Fruit fly (Drosophila melanogaster) whole organism, adult: ENCODE results near the gene CG42354.

Experiments
- CG11617 ChIP-seq: fragments of 200-800 bp; sonication (Bioruptor generic); optimal IDR thresholded peaks from 2 replicates; lab custom pipeline; 2017; ENCODE audit warnings: mild to moderate bottlenecking, missing biosample characterization, missing genetic modification reagents, missing genetic modification characterization
- CG12768 ChIP-seq: fragments of 200-800 bp; sonication (Bioruptor generic); optimal IDR thresholded peaks from 2 replicates; lab custom pipeline; 2017; ENCODE audit warnings: missing biosample characterization, missing genetic modification characterization, mild to moderate bottlenecking, moderate library complexity, missing genetic modification reagents
- CG14711 ChIP-seq: fragments of 200-800 bp; sonication (Bioruptor generic); optimal IDR thresholded peaks from 2 replicates; lab custom pipeline; 2018; ENCODE audit warnings: missing biosample characterization, mild to moderate bottlenecking, missing genetic modification characterization, moderate library complexity
- CG1620 ChIP-seq: fragments of 200-800 bp; sonication (Bioruptor generic); optimal IDR thresholded peaks from 2 replicates; lab custom pipeline; 2016; ENCODE audit warnings: missing biosample characterization, missing genetic modification characterization
- CG33017 ChIP-seq: fragments of 200-800 bp; sonication (Bioruptor generic); optimal IDR thresholded peaks from 2 replicates; lab custom pipeline; 2018; ENCODE audit warnings: missing biosample characterization, mild to moderate bottlenecking, missing genetic modification characterization, moderate library complexity
- CG5204 ChIP-seq: fragments of 200-800 bp; sonication (Bioruptor generic); optimal IDR thresholded peaks from 2 replicates; lab custom pipeline; 2016; ENCODE audit warnings: missing biosample characterization, missing genetic modification characterization
- CG7045 ChIP-seq: fragments of 200-800 bp; sonication (Bioruptor generic); optimal IDR thresholded peaks from 2 replicates; lab custom pipeline; 2017; ENCODE audit warnings: missing biosample characterization, mild to moderate bottlenecking, missing genetic modification characterization
- CG7101 ChIP-seq: fragments of 200-800 bp; sonication (Bioruptor generic); optimal IDR thresholded peaks from 2 replicates; lab custom pipeline; 2018; ENCODE audit warnings: missing biosample characterization, mild to moderate bottlenecking, missing genetic modification characterization, moderate library complexity
- Clk ChIP-seq: fragments of 200-800 bp; sonication (Bioruptor generic); optimal IDR thresholded peaks from 2 replicates; lab custom pipeline; 2017; ENCODE audit warnings: missing biosample characterization, missing genetic modification characterization
- Crg-1 ChIP-seq: fragments of 200-800 bp; sonication (Bioruptor generic); optimal IDR thresholded peaks from 2 replicates; lab custom pipeline; 2016; ENCODE audit warnings: missing biosample characterization, missing genetic modification characterization
- Hr96 ChIP-seq: fragments of 200-800 bp; sonication (Bioruptor generic); optimal IDR thresholded peaks from 2 replicates; lab custom pipeline; 2016; ENCODE audit warnings: missing biosample characterization, missing genetic modification characterization
- Mnt ChIP-seq: fragments of 200-800 bp; sonication (Bioruptor generic); optimal IDR thresholded peaks from 2 replicates; lab custom pipeline; 2016; ENCODE audit warnings: missing biosample characterization, mild to moderate bottlenecking, missing genetic modification characterization
- bab1 ChIP-seq: fragments of 200-800 bp; sonication (Bioruptor generic); optimal IDR thresholded peaks from 3 replicates; lab custom pipeline; 2019; ENCODE audit warnings: missing biosample characterization, mild to moderate bottlenecking, missing genetic modification characterization, moderate library complexity
- cic ChIP-seq: fragments of 200-800 bp; sonication (Bioruptor generic); optimal IDR thresholded peaks from 2 replicates; lab custom pipeline; 2017; ENCODE audit warnings: missing biosample characterization, mild to moderate bottlenecking, missing genetic modification characterization, moderate library complexity
- cnc ChIP-seq, 2 experiments: fragments of >200 bp; optimal IDR thresholded peaks; 2 replicates each; lab custom pipeline; 2017
- kay ChIP-seq: fragments of 200-800 bp; sonication (Bioruptor generic); peaks from one replicate; lab custom pipeline; 2016; ENCODE audit warnings: missing biosample characterization, missing genetic modification characterization, borderline replicate concordance
- ovo ChIP-seq: fragments of 200-800 bp; sonication (Bioruptor generic); optimal IDR thresholded peaks from 2 replicates; lab custom pipeline; 2016; ENCODE audit warnings: missing biosample characterization, missing genetic modification characterization
- pad ChIP-seq: fragments of 200-800 bp; sonication (Bioruptor generic); optimal IDR thresholded peaks from 3 replicates; lab custom pipeline; 2017; ENCODE audit warnings: missing biosample characterization, missing genetic modification characterization, mild to moderate bottlenecking, moderate library complexity, missing genetic modification reagents
- tj ChIP-seq: fragments of 200-800 bp; sonication (Bioruptor generic); optimal IDR thresholded peaks from 3 replicates; lab custom pipeline; 2017; ENCODE audit warnings: missing biosample characterization, mild to moderate bottlenecking, missing genetic modification characterization, moderate library complexity
- toe ChIP-seq: fragments of 200-800 bp; sonication (Bioruptor generic); optimal IDR thresholded peaks from 2 replicates; lab custom pipeline; 2016; ENCODE audit warnings: missing biosample characterization, missing genetic modification characterization

CG42354 gene

dm6 chrX:16104738-16105426, at the start of gene CG42354, which contains the start of gene CG42353:
TSS of gene CG42354 (minus strand) at chrX:16104946.
TSS of gene CG42353 (minus strand) at chrX:16104946.
- TF ChIP-seq CG33017 (tag; lab: Kevin White, UChicago): peak; percentile 90
- peak; percentile 87 for TF ChIP-seq CG5204 (GFP tag; lab: Kevin White, UChicago)
- peak; percentile 86 for TF ChIP-seq CG7045
- peak; percentile 81 for TF ChIP-seq pad
- peak; percentile 78 for TF ChIP-seq Hr96 (GFP tag; lab: Kevin White, UChicago)
- peak; percentile 89 for TF ChIP-seq CG11617 (GFP tag; lab: Kevin White, UChicago)
- TF ChIP-seq cic (GFP tag; lab: Kevin White, UChicago): peak; percentile 57
- TF ChIP-seq toe: peak; percentile 70
- TF ChIP-seq bab1 (GFP tag; lab: Kevin White, UChicago): peak; percentile 89
- TF ChIP-seq CG7101 (tag; lab: Kevin White, UChicago): peak; percentile 93
- TF ChIP-seq tj (GFP tag; lab: Kevin White, UChicago): peak; percentile 46
- TF ChIP-seq ovo (GFP tag; lab: Kevin White, UChicago): peak; percentile 76
- peak; percentile 82 for TF ChIP-seq CG12768 (GFP tag; lab: Kevin White, UChicago)
- TF ChIP-seq CG1620: peak; percentile 80
- peak; percentile 55 for TF ChIP-seq Mnt
- TF ChIP-seq Crg-1 (GFP tag; lab: Kevin White, UChicago): peak; percentile 57
- peak; percentile 77 for TF ChIP-seq Clk (GFP tag; lab: Kevin White, UChicago)
- no peak for TF ChIP-seq cnc (optimal IDR thresholded peaks at IDR 0.05; lab: Kevin White, UChicago)
- TF ChIP-seq CG14711 (tag; lab: Kevin White, UChicago): peak; percentile 89
- peak; percentile 85 for TF ChIP-seq kay (GFP tag; lab: Kevin White, UChicago)

dm6 chrX:16150560-16150959, 45.8 kb upstream of the CG42354 start:
- TF ChIP-seq cic (GFP tag; lab: Kevin White, UChicago) (no peak), Crg-1 (GFP tag; lab: Kevin White, UChicago) (no peak), bab1 (GFP tag; lab: Kevin White, UChicago) (no peak), kay (GFP tag; lab: Kevin White, UChicago) (no peak), CG14711 (tag; lab: Kevin White, UChicago) (no peak)

- TF ChIP-seq CG1620: no peak
- no peak for TF ChIP-seq Mnt
- peak; percentile 17 for TF ChIP-seq pad
- no peak for TF ChIP-seq cic (GFP tag; lab: Kevin White, UChicago)
Observed at dm6 chrX:16148974-16149373, 44.2 kb upstream of the CG42354 start, which contains the start of gene disco-r. TSS of gene disco-r (minus strand) at chrX:16148977.

- TF ChIP-seq CG1620 (no peak), tj (GFP tag; lab: Kevin White, UChicago) (no peak)
Observed at dm6 chrX:16147638-16148233, 43.0 kb upstream of the CG42354 start.

dm6 chrX:16143012-16143411, 38.3 kb upstream of the CG42354 start:
- no peak for TF ChIP-seq CG1620

dm6 chrX:16140603-16141002, 35.9 kb upstream of the CG42354 start:
- TF ChIP-seq toe: no peak
- TF ChIP-seq CG5204 (GFP tag; lab: Kevin White, UChicago): no peak
- TF ChIP-seq cic (GFP tag; lab: Kevin White, UChicago): no peak

dm6 chrX:16139030-16139429, 34.3 kb upstream of the CG42354 start:
- TF ChIP-seq pad (no peak), cic (GFP tag; lab: Kevin White, UChicago) (no peak), CG11617 (GFP tag; lab: Kevin White, UChicago) (no peak), bab1 (GFP tag; lab: Kevin White, UChicago) (no peak), Mnt (no peak), CG33017 (tag; lab: Kevin White, UChicago) (no peak), CG7045 (no peak)

dm6 chrX:16135920-16136319, 31.2 kb upstream of the CG42354 start:
- TF ChIP-seq Crg-1 (GFP tag; lab: Kevin White, UChicago): no peak
- TF ChIP-seq CG7045: no peak
- TF ChIP-seq CG14711 (tag; lab: Kevin White, UChicago): no peak
- no peak for TF ChIP-seq kay (GFP tag; lab: Kevin White, UChicago)
- TF ChIP-seq tj (GFP tag; lab: Kevin White, UChicago): no peak
- TF ChIP-seq pad: no peak
- TF ChIP-seq Clk (GFP tag; lab: Kevin White, UChicago): no peak
- no peak for TF ChIP-seq cnc (optimal IDR thresholded peaks at IDR 0.05; lab: Kevin White, UChicago)
- TF ChIP-seq ovo (GFP tag; lab: Kevin White, UChicago): no peak
- no peak for TF ChIP-seq cic (GFP tag; lab: Kevin White, UChicago)
- no peak for TF ChIP-seq CG1620
- no peak for TF ChIP-seq Mnt
- TF ChIP-seq CG7101 (tag; lab: Kevin White, UChicago): no peak
- no peak for TF ChIP-seq CG12768 (GFP tag; lab: Kevin White, UChicago)
- no peak for TF ChIP-seq CG33017 (tag; lab: Kevin White, UChicago)
